Worm (Caenorhabditis elegans): ENCODE data around the gene mcm-6.

mcm-6 gene

DNA sequence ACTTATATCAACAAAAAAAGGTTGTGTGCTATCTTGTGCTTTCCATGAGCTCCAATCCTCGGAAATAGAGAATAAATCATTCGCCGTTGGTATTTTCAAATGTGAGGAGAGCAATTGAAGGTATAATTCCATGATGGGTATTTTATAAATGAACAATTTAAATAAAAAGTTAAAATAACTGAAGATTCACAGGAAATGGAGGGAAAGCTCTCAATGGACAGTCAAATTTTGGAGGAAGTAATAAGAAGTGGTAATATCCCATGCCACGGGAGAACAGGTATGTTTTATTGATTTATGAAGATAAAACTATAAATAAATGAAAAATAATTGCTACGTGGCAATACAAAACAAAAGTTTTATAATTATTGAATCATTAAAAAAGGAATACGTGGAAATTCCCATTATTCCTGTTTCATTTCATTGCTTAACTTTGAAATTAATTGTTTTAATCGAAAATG, 11.0 kb upstream of the mcm-6 start (continued):
- no peak for TF ChIP-seq lin-15B (tag; optimal IDR thresholded peaks at IDR 0.05)
- TF ChIP-seq daf-16 (GFP tag; optimal IDR thresholded peaks at IDR 0.05) = peak in 1 of 2 experiments; percentile 62
- TF ChIP-seq daf-16 (tag; optimal IDR thresholded peaks at IDR 0.05) = peak; percentile 61
- TF ChIP-seq lim-7 (GFP tag; IDR thresholded peaks at IDR 0.05) = no peak
- TF ChIP-seq mdl-1 (tag; optimal IDR thresholded peaks at IDR 0.05) = no peak
- TF ChIP-seq egl-27 (tag; optimal IDR thresholded peaks at IDR 0.05) = no peak
- peak; percentile 76 for TF ChIP-seq sdz-12 (GFP tag; optimal IDR thresholded peaks at IDR 0.05)
- no peak for TF ChIP-seq snpc-4 (tag; optimal IDR thresholded peaks at IDR 0.05)
- TF ChIP-seq ceh-28 (tag; optimal IDR thresholded peaks at IDR 0.05) = no peak
- TF ChIP-seq ztf-11 (tag; optimal IDR thresholded peaks at IDR 0.05) = no peak
- TF ChIP-seq daf-19 (GFP tag; conservative IDR thresholded peaks at IDR 0.05) = no peak
- no peak for TF ChIP-seq F44E2.7 (GFP tag; IDR thresholded peaks at IDR 0.05)
- TF ChIP-seq jun-1 (tag; optimal IDR thresholded peaks at IDR 0.05) = no peak
- no peak for TF ChIP-seq Y5F2A.4 (GFP tag; optimal IDR thresholded peaks at IDR 0.05)
- TF ChIP-seq hlh-30 (tag; optimal IDR thresholded peaks at IDR 0.05; ENCODE audit: insufficient read depth) = no peak
- no peak for TF ChIP-seq daf-8 (GFP tag; IDR thresholded peaks at IDR 0.05)
- no peak for TF ChIP-seq aly-2 (tag; optimal IDR thresholded peaks at IDR 0.05)
- no peak for TF ChIP-seq mes-2 (tag; optimal IDR thresholded peaks at IDR 0.05; ENCODE audit: poor library complexity, severe bottlenecking)
- TF ChIP-seq lsy-2 (tag; optimal IDR thresholded peaks at IDR 0.05) = peak in 1 of 2 experiments; percentile 50
- no peak for TF ChIP-seq arid-1 (GFP tag; conservative IDR thresholded peaks at IDR 0.05)
- TF ChIP-seq nhr-10 (tag; optimal IDR thresholded peaks at IDR 0.05) = no peak
- no peak for TF ChIP-seq daf-12 (tag; optimal IDR thresholded peaks at IDR 0.05)
- peak; percentile 62 for TF ChIP-seq lin-38 (GFP tag; IDR thresholded peaks at IDR 0.05)
- no peak for TF ChIP-seq ceh-62 (tag; optimal IDR thresholded peaks at IDR 0.05)
- no peak for TF ChIP-seq madf-5 (GFP tag; IDR thresholded peaks at IDR 0.05)
- no peak for TF ChIP-seq ces-1 (GFP tag; optimal IDR thresholded peaks at IDR 0.05)
- TF ChIP-seq pha-4 (GFP tag; IDR thresholded peaks at IDR 0.05) = 0 out of 2 replicates have a peak, but pooled peaks have one; percentile 4
- TF ChIP-seq pha-4 (tag; optimal IDR thresholded peaks at IDR 0.05) = no peak
- no peak for TF ChIP-seq ztf-7 (tag; optimal IDR thresholded peaks at IDR 0.05)

ce11 chrIII:9786776-9787175, 7.4 kb upstream of the mcm-6 start:
- TF ChIP-seq lsy-2 (tag; optimal IDR thresholded peaks at IDR 0.05) (peak in 1 of 2 experiments; percentile 10), T20F7.1 (GFP tag; optimal IDR thresholded peaks at IDR 0.05) (peak; percentile 5), pqm-1 (tag; optimal IDR thresholded peaks at IDR 0.05) (peak; percentile 88), dve-1 (tag; optimal IDR thresholded peaks at IDR 0.05; ENCODE audit: insufficient read depth) (peak; percentile 54), vab-7 (GFP tag; IDR thresholded peaks at IDR 0.05) (no peak), daf-16 (GFP tag; optimal IDR thresholded peaks at IDR 0.05) (no peak), daf-16 (tag; optimal IDR thresholded peaks at IDR 0.05) (peak; percentile 33), daf-12 (tag; optimal IDR thresholded peaks at IDR 0.05) (no peak), nhr-77 (tag; optimal IDR thresholded peaks at IDR 0.05) (peak; percentile 17), ceh-82 (tag; optimal IDR thresholded peaks at IDR 0.05) (no peak), lin-38 (GFP tag; IDR thresholded peaks at IDR 0.05) (0 out of 2 replicates have a peak, but pooled peaks have one; percentile 31), nhr-28 (tag; optimal IDR thresholded peaks at IDR 0.05) (peak; percentile 40), dmd-6 (GFP tag; IDR thresholded peaks at IDR 0.05) (peak; percentile 74)

DNA sequence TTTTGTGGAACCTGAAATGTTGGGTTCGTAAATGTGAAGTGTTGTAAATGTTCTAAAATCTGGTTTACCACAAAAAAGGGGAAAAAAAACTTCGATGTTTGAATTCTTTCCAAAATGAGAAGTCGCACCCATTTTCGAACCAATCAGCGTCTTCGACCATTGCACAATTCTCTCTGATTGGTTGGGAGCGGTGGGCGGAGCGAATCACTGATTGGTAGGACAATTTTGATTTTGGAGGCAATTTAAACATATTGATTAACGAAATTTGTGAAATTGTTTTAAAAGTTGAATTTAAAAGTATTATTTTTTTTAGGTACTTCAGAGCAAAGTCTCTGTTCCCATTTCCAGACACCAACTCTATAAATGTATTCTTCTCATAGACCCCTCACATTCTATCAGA, 5.1 kb upstream of the mcm-6 start:
- no peak for TF ChIP-seq fkh-10 (GFP tag; optimal IDR thresholded peaks at IDR 0.05)

DNA sequence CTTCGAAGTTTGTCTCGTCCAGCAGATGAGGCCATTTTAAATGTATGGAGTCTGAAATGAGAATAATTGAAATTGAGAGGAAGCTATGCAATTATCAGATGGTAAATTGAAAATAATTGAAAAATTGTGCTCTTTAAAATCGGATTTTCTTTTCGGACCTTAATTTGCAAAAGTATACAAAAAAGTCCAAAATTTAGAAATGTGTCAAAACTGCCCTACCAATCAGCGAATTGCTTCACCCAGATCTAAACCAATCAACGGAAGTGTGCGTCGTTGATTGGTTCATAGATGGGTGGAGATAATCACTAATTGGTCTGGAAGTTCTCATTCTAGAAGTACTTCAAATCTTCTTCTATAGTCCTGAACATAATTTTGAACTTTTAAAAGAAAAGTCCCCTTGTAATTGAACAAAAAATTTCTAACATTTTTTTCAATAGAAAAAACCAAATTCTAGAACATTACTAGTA, 4.5 kb upstream of the mcm-6 start, which contains the start of gene R10E11.5:
Gene R10E11.5 (minus strand): TSS at position 51 of the 467 bp plus-strand sequence.
- TF ChIP-seq mdt-29 (GFP tag; IDR thresholded peaks at IDR 0.05) (no peak), R02D3.7 (tag; optimal IDR thresholded peaks at IDR 0.05) (no peak), cey-2 (tag; optimal IDR thresholded peaks at IDR 0.05; ENCODE audit: borderline replicate concordance, insufficient read depth) (no peak), zfp-3 (GFP tag; conservative IDR thresholded peaks at IDR 0.05) (no peak), T26A8.4 (GFP tag; IDR thresholded peaks at IDR 0.05) (no peak), lin-38 (GFP tag; IDR thresholded peaks at IDR 0.05) (no peak), spr-3 (GFP tag; optimal IDR thresholded peaks at IDR 0.05) (no peak), ztf-11 (tag; optimal IDR thresholded peaks at IDR 0.05) (no peak), dmd-8 (GFP tag; IDR thresholded peaks at IDR 0.05) (no peak), nhr-77 (tag; optimal IDR thresholded peaks at IDR 0.05) (no peak), ceh-44 (GFP tag; IDR thresholded peaks at IDR 0.05) (no peak), zfp-2 (tag; optimal IDR thresholded peaks at IDR 0.05) (no peak), lin-13 (GFP tag; optimal IDR thresholded peaks at IDR 0.05) (no peak), mdl-1 (tag; optimal IDR thresholded peaks at IDR 0.05) (no peak)
